Worm (Caenorhabditis elegans) whole organism, L3 larva: ENCODE data around the gene scd-2.

Experiments
- R02D3.7 ChIP-seq: fragments of 150-350 bp; optimal IDR thresholded peaks from 2 replicates; lab custom pipeline; 2014; ENCODE audit warnings: missing biosample characterization, missing genetic modification characterization
- aly-2 ChIP-seq: fragments of 150-350 bp; optimal IDR thresholded peaks from 2 replicates; lab custom pipeline; 2014; ENCODE audit warnings: missing biosample characterization, missing genetic modification characterization
- ama-1 ChIP-seq: fragments of 150-350 bp; optimal IDR thresholded peaks from 2 replicates; lab custom pipeline; 2018
- ceh-16 ChIP-seq: sonication (generic microtip); optimal IDR thresholded peaks from 2 replicates; lab custom pipeline; 2017; ENCODE audit warnings: missing biosample characterization, missing genetic modification characterization
- ceh-28 ChIP-seq: fragments of 150-350 bp; optimal IDR thresholded peaks from 2 replicates; lab custom pipeline; 2014; ENCODE audit warnings: missing biosample characterization, missing genetic modification reagents, missing genetic modification characterization
- ceh-82 ChIP-seq: fragments of 150-350 bp; optimal IDR thresholded peaks from 2 replicates; lab custom pipeline; 2014; ENCODE audit warnings: missing biosample characterization, missing genetic modification characterization
- ceh-9 ChIP-seq: sonication (generic microtip); optimal IDR thresholded peaks from 2 replicates; lab custom pipeline; 2018; ENCODE audit warnings: missing biosample characterization, missing genetic modification characterization
- daf-12 ChIP-seq: fragments of 150-350 bp; optimal IDR thresholded peaks from 2 replicates; lab custom pipeline; 2014; ENCODE audit warnings: missing biosample characterization, missing genetic modification reagents, missing genetic modification characterization
- egl-27 ChIP-seq: sonication (generic microtip); optimal IDR thresholded peaks from 4 replicates; lab custom pipeline; 2017; ENCODE audit warnings: missing biosample characterization, missing genetic modification reagents, missing genetic modification characterization
- elt-1 ChIP-seq: fragments of 150-350 bp; optimal IDR thresholded peaks from 2 replicates; lab custom pipeline; 2014; ENCODE audit warnings: missing biosample characterization, missing genetic modification characterization
- elt-2 ChIP-seq: sonication (generic microtip); optimal IDR thresholded peaks from 2 replicates; lab custom pipeline; 2016; ENCODE audit warnings: missing genetic modification reagents, mild to moderate bottlenecking, missing genetic modification characterization, missing compliant biosample characterization
- elt-3 ChIP-seq, 3 experiments: fragments of 150-350 bp in 1 of 3; sonication (generic microtip) in 2 of 3; optimal IDR thresholded peaks; 2 replicates in 2 of 3; 4 replicates in 1 of 3; lab custom pipeline; 2014 to 2017; ENCODE audit warnings: missing biosample characterization in 3 of 3, missing genetic modification characterization in 3 of 3
- eor-1 ChIP-seq, 2 experiments: fragments of 150-350 bp; optimal IDR thresholded peaks; 2 replicates each; lab custom pipeline; 2014 to 2018; ENCODE audit warnings: missing biosample characterization in 2 of 2, missing genetic modification characterization in 2 of 2
- fkh-10 ChIP-seq: sonication (generic microtip); optimal IDR thresholded peaks from 2 replicates; lab custom pipeline; 2017; ENCODE audit warnings: missing biosample characterization, missing genetic modification reagents, missing genetic modification characterization
- fkh-2 ChIP-seq: fragments of 150-350 bp; optimal IDR thresholded peaks from 2 replicates; lab custom pipeline; 2014; ENCODE audit warnings: missing biosample characterization, missing genetic modification reagents, missing genetic modification characterization
- hmg-11 ChIP-seq: sonication (generic microtip); optimal IDR thresholded peaks from 2 replicates; lab custom pipeline; 2016; ENCODE audit warnings: missing genetic modification characterization, missing compliant biosample characterization
- jun-1 ChIP-seq: fragments of 150-350 bp; optimal IDR thresholded peaks from 2 replicates; lab custom pipeline; 2014; ENCODE audit warnings: missing biosample characterization, missing genetic modification reagents, missing genetic modification characterization
- lin-15B ChIP-seq: fragments of 150-350 bp; optimal IDR thresholded peaks from 2 replicates; lab custom pipeline; 2014; ENCODE audit warnings: missing biosample characterization, missing genetic modification characterization
- lin-39 ChIP-seq: fragments of 150-350 bp; optimal IDR thresholded peaks from 2 replicates; lab custom pipeline; 2018; ENCODE audit warnings: missing biosample characterization, missing genetic modification reagents, missing genetic modification characterization
- lsy-12 ChIP-seq: sonication (generic microtip); optimal IDR thresholded peaks from 2 replicates; lab custom pipeline; 2016; ENCODE audit warnings: mild to moderate bottlenecking, missing genetic modification characterization, missing compliant biosample characterization
- mdl-1 ChIP-seq: fragments of 150-350 bp; optimal IDR thresholded peaks from 2 replicates; lab custom pipeline; 2014; ENCODE audit warnings: missing biosample characterization, missing genetic modification characterization
- mml-1 ChIP-seq: fragments of 150-350 bp; sonication (generic microtip); optimal IDR thresholded peaks from 3 replicates; lab custom pipeline; 2014; ENCODE audit warnings: missing biosample characterization, missing genetic modification characterization
- nfya-1 ChIP-seq: sonication (generic microtip); optimal IDR thresholded peaks from 2 replicates; lab custom pipeline; 2017; ENCODE audit warnings: missing genetic modification characterization, mild to moderate bottlenecking, missing compliant biosample characterization, antibody characterized with exemption, moderate library complexity; ENCODE audit not compliant: insufficient read depth
- nhr-11 ChIP-seq: fragments of 150-350 bp; optimal IDR thresholded peaks from 2 replicates; lab custom pipeline; 2014; ENCODE audit warnings: missing biosample characterization, missing genetic modification characterization
- nhr-12 ChIP-seq: fragments of 150-350 bp; optimal IDR thresholded peaks from 2 replicates; lab custom pipeline; 2014; ENCODE audit warnings: missing biosample characterization, missing genetic modification characterization
- nhr-23 ChIP-seq: fragments of 150-350 bp; optimal IDR thresholded peaks from 2 replicates; lab custom pipeline; 2014; ENCODE audit warnings: missing biosample characterization, missing genetic modification reagents, missing genetic modification characterization
- nhr-28 ChIP-seq: fragments of 150-350 bp; optimal IDR thresholded peaks from 2 replicates; lab custom pipeline; 2014; ENCODE audit warnings: missing biosample characterization, missing genetic modification characterization
- nhr-43 ChIP-seq: sonication (generic microtip); optimal IDR thresholded peaks from 2 replicates; lab custom pipeline; 2016; ENCODE audit warnings: mild to moderate bottlenecking, missing genetic modification characterization, missing compliant biosample characterization; ENCODE audit not compliant: poor library complexity, severe bottlenecking
- nhr-76 ChIP-seq: fragments of 150-350 bp; sonication (generic microtip); optimal IDR thresholded peaks from 5 replicates; lab custom pipeline; 2014; ENCODE audit warnings: missing biosample characterization, missing genetic modification characterization
- pha-4 ChIP-seq: fragments of 150-350 bp; optimal IDR thresholded peaks from 2 replicates; lab custom pipeline; 2014; ENCODE audit warnings: missing biosample characterization, missing genetic modification reagents, missing genetic modification characterization
- pqm-1 ChIP-seq: fragments of 150-350 bp; optimal IDR thresholded peaks from 2 replicates; lab custom pipeline; 2017; ENCODE audit warnings: missing biosample characterization, missing genetic modification characterization, inconsistent platforms
- skn-1 ChIP-seq: fragments of 150-350 bp; optimal IDR thresholded peaks from 2 replicates; lab custom pipeline; 2014; ENCODE audit warnings: missing biosample characterization, missing genetic modification characterization
- snpc-4 ChIP-seq: fragments of 150-350 bp; optimal IDR thresholded peaks from 2 replicates; lab custom pipeline; 2014; ENCODE audit warnings: missing biosample characterization, missing genetic modification characterization
- tbx-2 ChIP-seq: sonication (generic microtip); optimal IDR thresholded peaks from 2 replicates; lab custom pipeline; 2016; ENCODE audit warnings: mild to moderate bottlenecking, missing genetic modification characterization, missing compliant biosample characterization
- unc-39 ChIP-seq: sonication (generic microtip); optimal IDR thresholded peaks from 4 replicates; lab custom pipeline; 2017; ENCODE audit warnings: missing biosample characterization, missing genetic modification characterization

scd-2 gene

ce11 chrV:6606197-6606596 lies 26.8 kb upstream of the scd-2 start:
- TF ChIP-seq nhr-76 (tag; lab: Kevin White, UChicago) (no peak), ceh-82 (tag; lab: Kevin White, UChicago) (no peak), pha-4 (tag; lab: Kevin White, UChicago) (peak; percentile 45), pqm-1 (tag; lab: Kevin White, UChicago) (peak; percentile 5), tbx-2 (tag; lab: Kevin White, UChicago) (no peak), nhr-23 (tag; lab: Kevin White, UChicago) (peak; percentile 31), hmg-11 (tag; lab: Kevin White, UChicago) (no peak), elt-2 (peak; percentile 33), elt-1 (tag; lab: Kevin White, UChicago) (no peak)
- TF ChIP-seq, all 47 proteins: peak for 4

- TF ChIP-seq nfya-1 (tag; lab: Kevin White, UChicago) (no peak), unc-39 (tag; lab: Kevin White, UChicago) (no peak), fkh-10 (GFP tag; lab: Kevin White, UChicago) (no peak), nhr-11 (tag; lab: Kevin White, UChicago) (no peak), nhr-12 (no peak), ama-1 (lab: Kevin White, UChicago) (no peak), fkh-2 (tag; lab: Kevin White, UChicago) (no peak), jun-1 (tag; lab: Kevin White, UChicago) (no peak)
- TF ChIP-seq, all 47 proteins: peak for 0
Measured at ce11 chrV:6611058-6611457, 22.0 kb upstream of the scd-2 start, which contains the start of gene gon-14. Gene gon-14, minus strand, starts transcription at chrV:6611158.

ce11 chrV:6611504-6611903 lies 21.5 kb upstream of the scd-2 start:
- TF ChIP-seq nfya-1 (tag; lab: Kevin White, UChicago) (peak; percentile 29), lin-39 (tag; lab: Kevin White, UChicago) (no peak), lin-15B (tag; lab: Kevin White, UChicago) (peak; percentile 14)
- TF ChIP-seq, all 47 proteins: peak for 2

ce11 chrV:6614152-6614734 lies 18.8 kb upstream of the scd-2 start, which contains the start of gene cpr-4:
Gene cpr-4, plus strand, starts transcription at chrV:6614674.
- TF ChIP-seq elt-2 (peak; percentile 100), tbx-2 (tag; lab: Kevin White, UChicago) (no peak), ceh-9 (tag; lab: Kevin White, UChicago) (no peak), ceh-16 (tag; lab: Kevin White, UChicago) (no peak), unc-39 (tag; lab: Kevin White, UChicago) (no peak), pqm-1 (tag; lab: Kevin White, UChicago) (peak; percentile 100), hmg-11 (tag; lab: Kevin White, UChicago) (no peak), fkh-2 (tag; lab: Kevin White, UChicago) (no peak), jun-1 (tag; lab: Kevin White, UChicago) (peak; percentile 78), aly-2 (tag; lab: Kevin White, UChicago) (no peak), nhr-43 (tag; lab: Kevin White, UChicago) (no peak), elt-3 (tag; optimal IDR thresholded peaks at IDR 0.05; lab: Kevin White, UChicago) (no peak), eor-1 (tag; optimal IDR thresholded peaks at IDR 0.05; lab: Kevin White, UChicago) (no peak), pha-4 (tag; lab: Kevin White, UChicago) (peak; percentile 74), nhr-12 (no peak), nhr-76 (tag; lab: Kevin White, UChicago) (no peak), mml-1 (tag; lab: Kevin White, UChicago) (no peak), R02D3.7 (tag; lab: Kevin White, UChicago) (no peak), egl-27 (tag; lab: Kevin White, UChicago) (peak; percentile 51), daf-12 (no peak), mdl-1 (tag; lab: Kevin White, UChicago) (peak; percentile 10)

- TF ChIP-seq snpc-4 (tag; lab: Kevin White, UChicago) (no peak), mml-1 (tag; lab: Kevin White, UChicago) (no peak), aly-2 (tag; lab: Kevin White, UChicago) (no peak), lin-39 (tag; lab: Kevin White, UChicago) (no peak), fkh-2 (tag; lab: Kevin White, UChicago) (no peak), pha-4 (tag; lab: Kevin White, UChicago) (no peak), nhr-28 (tag; lab: Kevin White, UChicago) (no peak), ceh-28 (tag; lab: Kevin White, UChicago) (no peak), fkh-10 (GFP tag; lab: Kevin White, UChicago) (no peak), lsy-12 (tag; lab: Kevin White, UChicago) (no peak), skn-1 (no peak), nhr-12 (no peak), ceh-16 (tag; lab: Kevin White, UChicago) (no peak), nhr-23 (tag; lab: Kevin White, UChicago) (no peak)
Measured at ce11 chrV:6614968-6615367, 18.1 kb upstream of the scd-2 start.
